Worm (Caenorhabditis elegans) whole organism, L1 larva: ENCODE results near the gene Y39A1A.18.

Experiments used
- C04F5.9 ChIP-seq: sonication (generic microtip); optimal IDR thresholded peaks from 2 replicates; lab custom pipeline; 2016; ENCODE audit warnings: missing genetic modification characterization, missing compliant biosample characterization
- aha-1 ChIP-seq: fragments of 150-350 bp; optimal IDR thresholded peaks from 2 replicates; lab custom pipeline; 2014; ENCODE audit warnings: missing biosample characterization, missing genetic modification characterization
- alr-1 ChIP-seq: fragments of 200-800 bp; sonication (Bioruptor generic); optimal IDR thresholded peaks from 2 replicates; lab custom pipeline; 2018; ENCODE audit warnings: borderline replicate concordance, mild to moderate bottlenecking, missing genetic modification characterization, missing compliant biosample characterization
- aly-2 ChIP-seq: fragments of 150-350 bp; optimal IDR thresholded peaks from 2 replicates; lab custom pipeline; 2014; ENCODE audit warnings: missing biosample characterization, missing genetic modification characterization
- ama-1 ChIP-seq: fragments of 150-350 bp; optimal IDR thresholded peaks from 2 replicates; lab custom pipeline; 2014
- blmp-1 ChIP-seq: fragments of 150-350 bp; optimal IDR thresholded peaks from 2 replicates; lab custom pipeline; 2014; ENCODE audit warnings: missing biosample characterization, missing genetic modification characterization
- ceh-8 ChIP-seq: fragments of 200-800 bp; sonication (Bioruptor generic); optimal IDR thresholded peaks from 2 replicates; lab custom pipeline; 2018; ENCODE audit warnings: mild to moderate bottlenecking, missing genetic modification characterization, moderate library complexity, missing compliant biosample characterization
- ceh-88 ChIP-seq: fragments of 200-800 bp; sonication (Bioruptor generic); IDR thresholded peaks from 2 replicates; pipeline ENCODE4 v1.3.6; 2022; ENCODE audit warnings: missing genetic modification characterization, missing compliant biosample characterization
- ceh-90 ChIP-seq: sonication (generic microtip); optimal IDR thresholded peaks from 2 replicates; lab custom pipeline; 2016; ENCODE audit warnings: missing genetic modification characterization, missing compliant biosample characterization
- ces-1 ChIP-seq: fragments of 150-350 bp; optimal IDR thresholded peaks from 2 replicates; lab custom pipeline; 2014; ENCODE audit warnings: missing biosample characterization, missing genetic modification reagents, missing genetic modification characterization
- dpl-1 ChIP-seq, 3 experiments: fragments of 150-350 bp in 2 of 3; sonication (generic microtip) in 1 of 3; optimal IDR thresholded peaks; 2 replicates each; lab custom pipeline; 2014 to 2017; ENCODE audit warnings: missing biosample characterization in 3 of 3, missing genetic modification characterization in 3 of 3, missing genetic modification reagents in 3 of 3
- dsc-1 ChIP-seq: sonication (generic microtip); optimal IDR thresholded peaks from 2 replicates; lab custom pipeline; 2016; ENCODE audit warnings: mild to moderate bottlenecking, missing genetic modification characterization, missing compliant biosample characterization
- efl-1 ChIP-seq, 4 experiments: fragments of 150-350 bp; optimal IDR thresholded peaks in 3 of 4; peaks in 1 of 4; 1 replicate in 1 of 4; 2 replicates in 3 of 4; lab custom pipeline; 2014; ENCODE audit warnings: missing biosample characterization in 2 of 4, missing genetic modification characterization in 2 of 4, missing genetic modification reagents in 2 of 4
- efl-3 ChIP-seq: fragments of 200-800 bp; sonication (Bioruptor generic); optimal IDR thresholded peaks from 2 replicates; lab custom pipeline; 2018; ENCODE audit warnings: mild to moderate bottlenecking, missing genetic modification characterization, missing compliant biosample characterization
- egl-27 ChIP-seq, 2 experiments: fragments of 150-350 bp in 1 of 2; sonication (generic microtip); optimal IDR thresholded peaks; 3 replicates each; lab custom pipeline; 2017 to 2018; ENCODE audit warnings: missing biosample characterization in 2 of 2, missing genetic modification characterization in 2 of 2, missing genetic modification reagents in 2 of 2
- elt-2 ChIP-seq: sonication (generic microtip); optimal IDR thresholded peaks from 2 replicates; lab custom pipeline; 2016; ENCODE audit warnings: missing genetic modification characterization, mild to moderate bottlenecking, inconsistent platforms, missing compliant biosample characterization, missing genetic modification reagents
- ets-5 ChIP-seq: fragments of 200-800 bp; sonication (Bioruptor generic); IDR thresholded peaks from 2 replicates; pipeline ENCODE4 v1.3.6; 2022; ENCODE audit warnings: missing genetic modification characterization, missing compliant biosample characterization
- fkh-10 ChIP-seq: sonication (generic microtip); optimal IDR thresholded peaks from 2 replicates; lab custom pipeline; 2017; ENCODE audit warnings: missing biosample characterization, missing genetic modification reagents, missing genetic modification characterization
- fkh-4 ChIP-seq: sonication (generic microtip); optimal IDR thresholded peaks from 2 replicates; lab custom pipeline; 2016; ENCODE audit warnings: missing compliant biosample characterization, missing genetic modification characterization, borderline replicate concordance
- fkh-8 ChIP-seq: sonication (generic microtip); optimal IDR thresholded peaks from 2 replicates; lab custom pipeline; 2016; ENCODE audit warnings: mild to moderate bottlenecking, missing genetic modification characterization, missing compliant biosample characterization
- fos-1 ChIP-seq: fragments of 150-350 bp; optimal IDR thresholded peaks from 2 replicates; lab custom pipeline; 2014; ENCODE audit warnings: missing biosample characterization, missing genetic modification characterization
- hlh-4 ChIP-seq: sonication (generic microtip); optimal IDR thresholded peaks from 2 replicates; lab custom pipeline; 2016; ENCODE audit warnings: mild to moderate bottlenecking, missing genetic modification characterization, missing compliant biosample characterization
- hpl-2 ChIP-seq: fragments of 150-350 bp; optimal IDR thresholded peaks from 2 replicates; lab custom pipeline; 2014; ENCODE audit warnings: missing biosample characterization, missing genetic modification reagents, missing genetic modification characterization
- irx-1 ChIP-seq: sonication (generic microtip); optimal IDR thresholded peaks from 2 replicates; lab custom pipeline; 2016; ENCODE audit warnings: missing genetic modification characterization, missing compliant biosample characterization
- lin-13 ChIP-seq: fragments of 150-350 bp; optimal IDR thresholded peaks from 2 replicates; lab custom pipeline; 2014; ENCODE audit warnings: missing biosample characterization, missing genetic modification reagents, missing genetic modification characterization
- lin-15B ChIP-seq: fragments of 150-350 bp; sonication (generic microtip); optimal IDR thresholded peaks from 3 replicates; lab custom pipeline; 2014; ENCODE audit warnings: missing biosample characterization, missing genetic modification characterization
- lin-35 ChIP-seq, 2 experiments: fragments of 150-350 bp; optimal IDR thresholded peaks; 2 replicates each; lab custom pipeline; 2014; ENCODE audit warnings: missing biosample characterization in 2 of 2, missing genetic modification characterization in 2 of 2, missing genetic modification reagents in 2 of 2
- lin-39 ChIP-seq: fragments of 150-350 bp; optimal IDR thresholded peaks from 2 replicates; lab custom pipeline; 2014; ENCODE audit warnings: missing biosample characterization, missing genetic modification reagents, missing genetic modification characterization
- lsy-2 ChIP-seq, 2 experiments: fragments of 150-350 bp; optimal IDR thresholded peaks; 2 replicates each; lab custom pipeline; 2014; ENCODE audit warnings: missing biosample characterization in 2 of 2, missing genetic modification characterization in 2 of 2
- mef-2 ChIP-seq: fragments of 150-350 bp; optimal IDR thresholded peaks from 2 replicates; lab custom pipeline; 2014; ENCODE audit warnings: missing biosample characterization, missing genetic modification characterization
- nhr-12 ChIP-seq: sonication (generic microtip); optimal IDR thresholded peaks from 2 replicates; lab custom pipeline; 2017; ENCODE audit warnings: missing biosample characterization, missing genetic modification characterization
- nhr-19 ChIP-seq: fragments of 200-800 bp; sonication (Bioruptor generic); conservative IDR thresholded peaks from 2 replicates; pipeline ENCODE4 v1.3.6; 2022; ENCODE audit warnings: missing genetic modification characterization, missing compliant biosample characterization
- nhr-20 ChIP-seq: sonication (generic microtip); optimal IDR thresholded peaks from 2 replicates; lab custom pipeline; 2016; ENCODE audit warnings: mild to moderate bottlenecking, missing genetic modification characterization, missing compliant biosample characterization
- nhr-28 ChIP-seq: fragments of 150-350 bp; optimal IDR thresholded peaks from 2 replicates; lab custom pipeline; 2014; ENCODE audit warnings: missing biosample characterization, missing genetic modification characterization
- nhr-47 ChIP-seq: sonication (generic microtip); optimal IDR thresholded peaks from 2 replicates; lab custom pipeline; 2016; ENCODE audit warnings: mild to moderate bottlenecking, missing genetic modification characterization, moderate library complexity, missing compliant biosample characterization
- nhr-76 ChIP-seq: sonication (generic microtip); optimal IDR thresholded peaks from 2 replicates; lab custom pipeline; 2017; ENCODE audit warnings: missing biosample characterization, missing genetic modification characterization
- nhr-85 ChIP-seq: sonication (generic microtip); peaks from one replicate; lab custom pipeline; 2016; ENCODE audit warnings: missing genetic modification characterization, inconsistent platforms, missing compliant biosample characterization
- pag-3 ChIP-seq: sonication (generic microtip); optimal IDR thresholded peaks from 2 replicates; lab custom pipeline; 2017; ENCODE audit warnings: missing genetic modification characterization, mild to moderate bottlenecking, missing compliant biosample characterization, antibody characterized with exemption, borderline replicate concordance; ENCODE audit not compliant: insufficient read depth
- pax-3 ChIP-seq: fragments of 200-800 bp; sonication (Bioruptor generic); optimal IDR thresholded peaks from 2 replicates; lab custom pipeline; 2018; ENCODE audit warnings: mild to moderate bottlenecking, missing genetic modification characterization, moderate library complexity, missing compliant biosample characterization
- rnt-1 ChIP-seq: sonication (generic microtip); optimal IDR thresholded peaks from 2 replicates; lab custom pipeline; 2016; ENCODE audit warnings: mild to moderate bottlenecking, missing genetic modification characterization, moderate library complexity, missing compliant biosample characterization
- skn-1 ChIP-seq: fragments of 150-350 bp; optimal IDR thresholded peaks from 2 replicates; lab custom pipeline; 2014; ENCODE audit warnings: missing biosample characterization, missing genetic modification characterization
- sox-4 ChIP-seq: sonication (generic microtip); optimal IDR thresholded peaks from 2 replicates; lab custom pipeline; 2016; ENCODE audit warnings: missing genetic modification characterization, missing compliant biosample characterization
- sptf-1 ChIP-seq: fragments of 150-350 bp; optimal IDR thresholded peaks from 2 replicates; lab custom pipeline; 2014; ENCODE audit warnings: missing biosample characterization, missing genetic modification characterization
- tlp-1 ChIP-seq: fragments of 150-350 bp; optimal IDR thresholded peaks from 2 replicates; lab custom pipeline; 2014; ENCODE audit warnings: missing biosample characterization, missing genetic modification characterization
- unc-130 ChIP-seq: fragments of 150-350 bp; optimal IDR thresholded peaks from 2 replicates; lab custom pipeline; 2017; ENCODE audit warnings: missing biosample characterization, missing genetic modification characterization, inconsistent platforms
- unc-62 ChIP-seq: fragments of 150-350 bp; optimal IDR thresholded peaks from 2 replicates; lab custom pipeline; 2014; ENCODE audit warnings: missing biosample characterization, missing genetic modification reagents, missing genetic modification characterization
- unc-86 ChIP-seq: sonication (generic microtip); optimal IDR thresholded peaks from 2 replicates; lab custom pipeline; 2016; ENCODE audit warnings: missing genetic modification characterization, missing compliant biosample characterization
- zag-1 ChIP-seq: fragments of 150-350 bp; optimal IDR thresholded peaks from 2 replicates; lab custom pipeline; 2014; ENCODE audit warnings: missing biosample characterization, missing genetic modification characterization
- zip-4 ChIP-seq: fragments of 200-800 bp; sonication (Bioruptor generic); optimal IDR thresholded peaks from 2 replicates; lab custom pipeline; 2018; ENCODE audit warnings: mild to moderate bottlenecking, missing genetic modification characterization, moderate library complexity, missing compliant biosample characterization
- ztf-11 ChIP-seq, 2 experiments: sonication (generic microtip); optimal IDR thresholded peaks; 2 replicates each; lab custom pipeline; 2016 to 2017; ENCODE audit warnings: missing genetic modification characterization in 2 of 2, missing biosample characterization in 1 of 2, missing compliant biosample characterization in 1 of 2
- ztf-4 ChIP-seq: fragments of 150-350 bp; optimal IDR thresholded peaks from 2 replicates; lab custom pipeline; 2014; ENCODE audit warnings: missing biosample characterization, missing genetic modification characterization

The Y39A1A.18 gene

DNA sequence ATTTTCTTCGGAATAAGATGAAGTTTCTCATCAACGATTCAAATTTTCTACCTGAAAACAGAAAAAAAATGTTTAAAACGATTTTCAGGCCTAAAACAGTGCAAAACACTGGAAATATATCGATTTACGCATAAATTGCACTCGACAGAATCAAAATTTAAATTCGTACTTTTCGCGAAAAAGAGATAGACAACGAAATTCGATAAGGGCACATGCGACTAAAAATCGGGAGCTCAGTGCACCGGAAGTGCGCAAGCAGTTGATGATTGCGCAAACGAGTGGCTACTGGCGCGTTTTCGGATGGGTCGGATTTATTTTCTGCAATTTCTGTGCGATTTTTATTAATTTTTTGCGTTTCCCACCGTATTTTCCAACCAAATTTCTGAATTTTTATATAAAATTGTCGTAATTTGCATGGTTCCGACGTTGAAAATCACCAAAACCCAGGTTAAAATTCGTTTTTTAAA, 12.7 kb upstream of the Y39A1A.18 start, which contains the start of the genes Y39A1A.21 and Y39A1A.22 (continued):
- TF ChIP-seq unc-62 (GFP tag; lab: Kevin White, UChicago) (no peak), lin-13 (GFP tag; lab: Kevin White, UChicago) (peak; percentile 86), tlp-1 (tag; lab: Kevin White, UChicago) (no peak), pax-3 (peak; percentile 49), nhr-28 (no peak), pag-3 (tag; lab: Kevin White, UChicago) (no peak), rnt-1 (peak; percentile 92), dsc-1 (peak; percentile 91), sptf-1 (tag; lab: Kevin White, UChicago) (no peak), C04F5.9 (tag; lab: Kevin White, UChicago) (peak; percentile 28), nhr-19 (GFP tag; lab: Robert Waterston, UW) (peak; percentile 86), ets-5 (GFP tag; lab: Robert Waterston, UW) (no peak), nhr-76 (tag; lab: Kevin White, UChicago) (no peak), fkh-8 (tag; lab: Kevin White, UChicago) (peak; percentile 80), lsy-2 (tag; optimal IDR thresholded peaks at IDR 0.05; lab: Kevin White, UChicago) (peak; percentile 86 to 88), lin-39 (tag; lab: Kevin White, UChicago) (peak; percentile 85), elt-2 (tag; lab: Kevin White, UChicago) (peak; percentile 49), ceh-8 (peak; percentile 60), ztf-11 (tag; optimal IDR thresholded peaks at IDR 0.05; lab: Kevin White, UChicago) (peak in 1 of 2 experiments; percentile 75), ces-1 (GFP tag; lab: Kevin White, UChicago) (no peak), ceh-90 (tag; lab: Kevin White, UChicago) (no peak), dpl-1 (GFP tag; optimal IDR thresholded peaks at IDR 0.05; lab: Kevin White, UChicago) (peak; percentile 79 to 85 (median 82)), unc-86 (tag; lab: Kevin White, UChicago) (peak; percentile 82), skn-1 (tag; lab: Kevin White, UChicago) (peak; percentile 53), aha-1 (tag; lab: Kevin White, UChicago) (peak; percentile 43), fkh-4 (tag; lab: Kevin White, UChicago) (no peak), nhr-47 (peak; percentile 93), blmp-1 (tag; lab: Kevin White, UChicago) (no peak), zag-1 (tag; lab: Kevin White, UChicago) (no peak), hpl-2 (GFP tag; lab: Kevin White, UChicago) (no peak), egl-27 (tag; optimal IDR thresholded peaks at IDR 0.05; lab: Kevin White, UChicago) (no peak), fos-1 (tag; lab: Kevin White, UChicago) (peak; percentile 32), hlh-4 (tag; lab: Kevin White, UChicago) (no peak), ama-1 (lab: Kevin White, UChicago) (no peak), alr-1 (tag; lab: Kevin White, UChicago) (no peak)

DNA sequence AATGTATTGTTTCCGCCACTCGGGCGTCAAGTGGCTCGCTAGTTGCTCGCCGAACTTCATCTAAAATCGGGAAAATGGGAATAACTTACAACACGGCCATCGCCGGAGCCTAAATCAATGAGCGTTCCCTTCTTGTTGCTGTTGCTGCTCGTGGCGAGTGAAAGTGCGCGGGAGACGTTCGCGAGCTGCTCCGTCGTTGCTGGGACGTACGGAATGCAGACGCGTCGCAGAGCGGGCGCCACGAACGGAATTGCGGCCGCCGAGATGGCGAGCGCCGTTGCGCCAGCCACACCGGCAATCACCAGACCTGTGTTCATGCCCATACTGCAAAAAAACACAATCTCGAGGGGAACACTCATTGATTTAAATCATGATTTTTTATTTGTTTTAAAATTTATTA, 12.2 kb upstream of the Y39A1A.18 start:
- TF ChIP-seq efl-3 = no peak
- TF ChIP-seq nhr-85 (tag; lab: Kevin White, UChicago) = no peak
- TF ChIP-seq dpl-1 (GFP tag; optimal IDR thresholded peaks at IDR 0.05; lab: Kevin White, UChicago) = no peak
- no peak for TF ChIP-seq lin-15B
- TF ChIP-seq nhr-12 (tag; lab: Kevin White, UChicago) = no peak
- no peak for TF ChIP-seq ztf-4 (tag; lab: Kevin White, UChicago)
- TF ChIP-seq lin-35 (GFP tag; optimal IDR thresholded peaks at IDR 0.05; lab: Kevin White, UChicago) = no peak
- no peak for TF ChIP-seq zip-4 (GFP tag; lab: Kevin White, UChicago)
- TF ChIP-seq sox-4 = no peak
- no peak for TF ChIP-seq ces-1 (GFP tag; lab: Kevin White, UChicago)
- TF ChIP-seq efl-1 (optimal IDR thresholded peaks at IDR 0.05; lab: Kevin White, UChicago) = no peak
- TF ChIP-seq efl-1 (GFP tag; optimal IDR thresholded peaks at IDR 0.05 in 1 of 2; lab: Kevin White, UChicago) = no peak
- TF ChIP-seq sptf-1 (tag; lab: Kevin White, UChicago) = no peak
- no peak for TF ChIP-seq mef-2 (tag; lab: Kevin White, UChicago)
- TF ChIP-seq nhr-20 (tag; lab: Kevin White, UChicago) = no peak
- no peak for TF ChIP-seq unc-130 (tag; lab: Kevin White, UChicago)
- no peak for TF ChIP-seq irx-1 (tag; lab: Kevin White, UChicago)
- no peak for TF ChIP-seq aly-2 (tag; lab: Kevin White, UChicago)
- no peak for TF ChIP-seq ceh-88 (GFP tag; lab: Robert Waterston, UW)
- TF ChIP-seq lin-13 (GFP tag; lab: Kevin White, UChicago) = no peak
- TF ChIP-seq fkh-10 (GFP tag; lab: Kevin White, UChicago) = no peak
